Fruit fly (Drosophila melanogaster): ENCODE measurements around the gene CG10418.

Gene CG10418

dm6 chr3L:12305896-12306295 is 30.6 kb upstream of the CG10418 start:
- no peak for TF ChIP-seq Met (GFP tag; optimal IDR thresholded peaks at IDR 0.05)
- TF ChIP-seq CG11762 (GFP tag; optimal IDR thresholded peaks at IDR 0.05; ENCODE audit: insufficient read depth), result no peak

dm6 chr3L:12310505-12310904 is 26.0 kb upstream of the CG10418 start, which contains the start of gene CG44355:
TSS of gene CG44355 (plus strand) at chr3L:12310805.
- TF ChIP-seq eg (GFP tag; IDR thresholded peaks at IDR 0.05) (no peak), CG11902 (GFP tag; optimal IDR thresholded peaks at IDR 0.05) (no peak), Blimp-1 (GFP tag; optimal IDR thresholded peaks at IDR 0.05) (no peak)

dm6 chr3L:12313280-12313679 is 23.2 kb upstream of the CG10418 start:
- TF ChIP-seq CG6792 (GFP tag; optimal IDR thresholded peaks at IDR 0.05) (no peak), net (GFP tag; optimal IDR thresholded peaks at IDR 0.05) (no peak)

- no peak for TF ChIP-seq CG6854 (GFP tag; optimal IDR thresholded peaks at IDR 0.05)
- no peak for TF ChIP-seq CG11902 (GFP tag; optimal IDR thresholded peaks at IDR 0.05)
- no peak for TF ChIP-seq dac (GFP tag; optimal IDR thresholded peaks at IDR 0.05)
- TF ChIP-seq OdsH (GFP tag; optimal IDR thresholded peaks at IDR 0.05), result no peak
- TF ChIP-seq CG32006 (GFP tag; optimal IDR thresholded peaks at IDR 0.05), result no peak
- TF ChIP-seq CG8632 (GFP tag; optimal IDR thresholded peaks at IDR 0.05), result no peak
- TF ChIP-seq CG6163 (GFP tag; IDR thresholded peaks at IDR 0.05), result no peak
- no peak for TF ChIP-seq CG8119 (GFP tag; IDR thresholded peaks at IDR 0.05)
- no peak for TF ChIP-seq CG16779 (tag; optimal IDR thresholded peaks at IDR 0.05)
These were observed 16.7 kb upstream of the CG10418 start for dm6 chr3L:12319782-12320181.

dm6 chr3L:12328781-12329282 is 7.6 kb upstream of the CG10418 start, which contains the start of gene Lmx1a:
TSS of gene Lmx1a (plus strand) at chr3L:12329232.
- TF ChIP-seq Met (GFP tag; optimal IDR thresholded peaks at IDR 0.05) (no peak), eg (GFP tag; IDR thresholded peaks at IDR 0.05) (0 out of 3 replicates have a peak, but pooled peaks have one; percentile 27)

dm6 chr3L:12329549-12329948 is 6.9 kb upstream of the CG10418 start:
- no peak for TF ChIP-seq CG8119 (GFP tag; IDR thresholded peaks at IDR 0.05)
- TF ChIP-seq vri (GFP tag; optimal IDR thresholded peaks at IDR 0.05), result no peak
- TF ChIP-seq CG10669 (GFP tag; optimal IDR thresholded peaks at IDR 0.05), result no peak
- TF ChIP-seq spab (GFP tag; optimal IDR thresholded peaks at IDR 0.05), result no peak
- no peak for TF ChIP-seq dsx (GFP tag; optimal IDR thresholded peaks at IDR 0.05; ENCODE audit: poor library complexity, severe bottlenecking)
- TF ChIP-seq Hr38 (GFP tag; optimal IDR thresholded peaks at IDR 0.05), result no peak
- TF ChIP-seq CG11902 (GFP tag; optimal IDR thresholded peaks at IDR 0.05), result no peak
- no peak for TF ChIP-seq achi (GFP tag; optimal IDR thresholded peaks at IDR 0.05)
- no peak for TF ChIP-seq CG6854 (GFP tag; optimal IDR thresholded peaks at IDR 0.05)
- no peak for TF ChIP-seq CG16779 (tag; optimal IDR thresholded peaks at IDR 0.05)
- TF ChIP-seq Sox14 (GFP tag; optimal IDR thresholded peaks at IDR 0.05), result no peak
- no peak for TF ChIP-seq CG31627 (GFP tag; optimal IDR thresholded peaks at IDR 0.05)
- TF ChIP-seq CG34406 (GFP tag; optimal IDR thresholded peaks at IDR 0.05), result no peak
- no peak for TF ChIP-seq CG3032 (tag; optimal IDR thresholded peaks at IDR 0.05)

- TF ChIP-seq CG34406 (GFP tag; optimal IDR thresholded peaks at IDR 0.05) (no peak), Ets21C (GFP tag; optimal IDR thresholded peaks at IDR 0.05) (no peak), CG9139 (GFP tag; optimal IDR thresholded peaks at IDR 0.05) (no peak), CG3919 (GFP tag; optimal IDR thresholded peaks at IDR 0.05) (no peak), fkh (GFP tag; optimal IDR thresholded peaks at IDR 0.05) (peak; percentile 89), esn (GFP tag; optimal IDR thresholded peaks at IDR 0.05) (no peak), ss (GFP tag; optimal IDR thresholded peaks at IDR 0.05) (no peak), OdsH (GFP tag; optimal IDR thresholded peaks at IDR 0.05) (no peak)
These were observed 13.8 kb downstream of the CG10418 start for dm6 chr3L:12350307-12350706.

Data from whole organism, prepupa.